Worm (Caenorhabditis elegans): ENCODE data around the gene elof-1.
A peak's percentile ranks its signal among the peaks of the same experiment; 100 is the strongest.

Gene elof-1

ce11 chrII:14399595-14399994, 50.1 kb downstream of the elof-1 start (continued):
- TF ChIP-seq hmg-20 (GFP tag; IDR thresholded peaks at IDR 0.05) = no peak
- peak; percentile 41 for TF ChIP-seq dpl-1 (GFP tag; optimal IDR thresholded peaks at IDR 0.05)
- TF ChIP-seq lin-40 (tag; optimal IDR thresholded peaks at IDR 0.05) = peak; percentile 65
- no peak for TF ChIP-seq ets-4 (GFP tag; optimal IDR thresholded peaks at IDR 0.05)
- TF ChIP-seq ZK185.1 (tag; optimal IDR thresholded peaks at IDR 0.05; ENCODE audit: poor library complexity, severe bottlenecking) = peak; percentile 60
- TF ChIP-seq madf-3 (GFP tag; IDR thresholded peaks at IDR 0.05) = peak; percentile 98
- TF ChIP-seq T07F8.4 (tag; optimal IDR thresholded peaks at IDR 0.05) = no peak
- TF ChIP-seq ztf-25 (GFP tag; IDR thresholded peaks at IDR 0.05) = no peak
- TF ChIP-seq ztf-18 (tag; optimal IDR thresholded peaks at IDR 0.05) = peak; percentile 28
- no peak; the same call in 1 of the 2 replicates for TF ChIP-seq Y67H2A.10 (GFP tag; conservative IDR thresholded peaks at IDR 0.05)
- peak; percentile 68 for TF ChIP-seq lin-54 (GFP tag; optimal IDR thresholded peaks at IDR 0.05)
- no peak for TF ChIP-seq snpc-4 (GFP tag; optimal IDR thresholded peaks at IDR 0.05)
- TF ChIP-seq snpc-4 (tag; optimal IDR thresholded peaks at IDR 0.05) = peak; percentile 45 to 65 (median 51)
- TF ChIP-seq ceh-79 (tag; optimal IDR thresholded peaks at IDR 0.05) = no peak
- TF ChIP-seq efl-1 (GFP tag; optimal IDR thresholded peaks at IDR 0.05) = peak; percentile 16
- TF ChIP-seq athp-1 (tag; optimal IDR thresholded peaks at IDR 0.05) = no peak
- no peak for TF ChIP-seq hlh-12 (tag; optimal IDR thresholded peaks at IDR 0.05)
- TF ChIP-seq tbp1 (GFP tag; optimal IDR thresholded peaks at IDR 0.05) = peak; percentile 3
- TF ChIP-seq nfyb-1 (GFP tag; IDR thresholded peaks at IDR 0.05) = no peak
- TF ChIP-seq ztf-28 (GFP tag; IDR thresholded peaks at IDR 0.05) = no peak
- TF ChIP-seq mxl-1 (tag; optimal IDR thresholded peaks at IDR 0.05) = no peak
- no peak for TF ChIP-seq Y53G8AR.9 (GFP tag; conservative IDR thresholded peaks at IDR 0.05)
- peak; percentile 29; the same call in 1 of the 2 replicates for TF ChIP-seq cebp-1 (GFP tag; IDR thresholded peaks at IDR 0.05)
- TF ChIP-seq cebp-1 (tag; optimal IDR thresholded peaks at IDR 0.05) = peak; percentile 84
- 0 out of 2 replicates have a peak, but pooled peaks have one; percentile 26 for TF ChIP-seq B0336.3 (GFP tag; IDR thresholded peaks at IDR 0.05)
- TF ChIP-seq pbrm-1 (GFP tag; IDR thresholded peaks at IDR 0.05) = peak; percentile 49; the same call in 1 of the 2 replicates
- no peak for TF ChIP-seq F57C9.4 (tag; optimal IDR thresholded peaks at IDR 0.05)
- no peak for TF ChIP-seq Y53F4B.3 (GFP tag; IDR thresholded peaks at IDR 0.05)
- no peak for TF ChIP-seq sptf-2 (GFP tag; optimal IDR thresholded peaks at IDR 0.05)
- TF ChIP-seq F33H1.4 (GFP tag; IDR thresholded peaks at IDR 0.05) = peak; percentile 34; the same call in 1 of the 2 replicates
- TF ChIP-seq fkh-3 (tag; optimal IDR thresholded peaks at IDR 0.05) = no peak
- TF ChIP-seq F37B4.10 (GFP tag; IDR thresholded peaks at IDR 0.05) = no peak
- peak in 1 of 3 experiments; percentile 87 for TF ChIP-seq lin-35 (GFP tag; optimal IDR thresholded peaks at IDR 0.05)
- peak; percentile 56 for TF ChIP-seq madf-10 (tag; optimal IDR thresholded peaks at IDR 0.05)
- TF ChIP-seq K12H6.12 (tag; optimal IDR thresholded peaks at IDR 0.05) = peak; percentile 58
- TF ChIP-seq nhr-120 (GFP tag; IDR thresholded peaks at IDR 0.05) = no peak
- 0 out of 2 replicates have a peak, but pooled peaks have one; percentile 32 for TF ChIP-seq K11D2.4 (GFP tag; IDR thresholded peaks at IDR 0.05)
- peak; percentile 94 for TF ChIP-seq attf-5 (GFP tag; optimal IDR thresholded peaks at IDR 0.05)
- TF ChIP-seq let-607 (tag; optimal IDR thresholded peaks at IDR 0.05) = peak; percentile 80 to 87
- peak; percentile 56 for TF ChIP-seq F23B12.7 (tag; optimal IDR thresholded peaks at IDR 0.05; ENCODE audit: insufficient read depth)
- TF ChIP-seq attf-6 (GFP tag; IDR thresholded peaks at IDR 0.05) = no peak
- TF ChIP-seq tlf-1 (GFP tag; optimal IDR thresholded peaks at IDR 0.05) = peak; percentile 34
- TF ChIP-seq repo-1 (tag; optimal IDR thresholded peaks at IDR 0.05) = no peak
- TF ChIP-seq ceh-58 (GFP tag; IDR thresholded peaks at IDR 0.05) = no peak
